Worm (Caenorhabditis elegans) whole organism, L4 larva: ENCODE results near the gene C17C3.24.

Source experiments
- D1046.2 ChIP-seq: fragments of 200-800 bp; sonication (Bioruptor generic); IDR thresholded peaks from 2 replicates; pipeline ENCODE4 v1.3.6; 2022; ENCODE audit warnings: missing genetic modification characterization, missing compliant biosample characterization
- F10B5.3 ChIP-seq: sonication (generic microtip); optimal IDR thresholded peaks from 2 replicates; lab custom pipeline; 2016; ENCODE audit warnings: mild to moderate bottlenecking, missing genetic modification characterization, missing compliant biosample characterization
- T20F7.1 ChIP-seq: fragments of 200-800 bp; sonication (Bioruptor generic); optimal IDR thresholded peaks from 2 replicates; lab custom pipeline; 2018; ENCODE audit warnings: mild to moderate bottlenecking, missing genetic modification characterization, missing compliant biosample characterization
- Y5F2A.4 ChIP-seq: fragments of 200-800 bp; sonication (Bioruptor generic); optimal IDR thresholded peaks from 2 replicates; lab custom pipeline; 2018; ENCODE audit warnings: mild to moderate bottlenecking, missing genetic modification characterization, missing compliant biosample characterization
- Y75B8A.6 ChIP-seq: fragments of 200-800 bp; sonication (Bioruptor generic); IDR thresholded peaks from 2 replicates; pipeline ENCODE4 v1.3.6; 2022; ENCODE audit warnings: missing genetic modification reagents, missing genetic modification characterization, missing compliant biosample characterization
- ZK337.2 ChIP-seq: fragments of 200-800 bp; sonication (Bioruptor generic); IDR thresholded peaks from 2 replicates; pipeline ENCODE4 v1.3.6; 2022; ENCODE audit warnings: missing genetic modification reagents, missing genetic modification characterization, missing compliant biosample characterization
- aha-1 ChIP-seq: fragments of 150-350 bp; peaks from one replicate; lab custom pipeline; 2014; ENCODE audit warnings: missing biosample characterization, missing genetic modification characterization
- ceh-44 ChIP-seq: fragments of 200-800 bp; sonication (Bioruptor generic); IDR thresholded peaks from 2 replicates; pipeline ENCODE4 v1.3.6; 2022; ENCODE audit warnings: missing genetic modification reagents, missing genetic modification characterization, missing compliant biosample characterization
- ceh-82 ChIP-seq: sonication (generic microtip); optimal IDR thresholded peaks from 2 replicates; lab custom pipeline; 2017; ENCODE audit warnings: missing biosample characterization, missing genetic modification characterization
- ces-1 ChIP-seq: fragments of 150-350 bp; sonication (generic microtip); optimal IDR thresholded peaks from 4 replicates; lab custom pipeline; 2014; ENCODE audit warnings: missing biosample characterization, missing genetic modification reagents, missing genetic modification characterization
- ctbp-1 ChIP-seq: fragments of 200-800 bp; sonication (Bioruptor generic); IDR thresholded peaks from 2 replicates; pipeline ENCODE4 v1.3.6; 2022; ENCODE audit warnings: missing genetic modification reagents, missing genetic modification characterization, missing compliant biosample characterization
- daf-12 ChIP-seq: fragments of 150-350 bp; optimal IDR thresholded peaks from 2 replicates; lab custom pipeline; 2014; ENCODE audit warnings: missing biosample characterization, missing genetic modification reagents, missing genetic modification characterization
- daf-16 ChIP-seq, 3 experiments: sonication (generic microtip); optimal IDR thresholded peaks; 2 replicates each; lab custom pipeline; 2016 to 2017; ENCODE audit warnings: missing genetic modification characterization in 3 of 3, missing genetic modification reagents in 3 of 3, mild to moderate bottlenecking in 2 of 3, missing compliant biosample characterization in 2 of 3, missing biosample characterization in 1 of 3, moderate library complexity in 1 of 3
- dmd-6 ChIP-seq: fragments of 200-800 bp; sonication (Bioruptor generic); IDR thresholded peaks from 2 replicates; pipeline ENCODE4 v1.3.6; 2022; ENCODE audit warnings: missing genetic modification reagents, missing genetic modification characterization, missing compliant biosample characterization
- dmd-8 ChIP-seq: fragments of 200-800 bp; sonication (Bioruptor generic); IDR thresholded peaks from 2 replicates; pipeline ENCODE4 v1.3.6; 2022; ENCODE audit warnings: missing genetic modification characterization, missing compliant biosample characterization
- dmd-9 ChIP-seq: fragments of 200-800 bp; sonication (Bioruptor generic); IDR thresholded peaks from 2 replicates; pipeline ENCODE4 v1.3.6; 2022; ENCODE audit warnings: missing genetic modification reagents, missing genetic modification characterization, missing compliant biosample characterization
- duxl-1 ChIP-seq: sonication (generic microtip); optimal IDR thresholded peaks from 2 replicates; lab custom pipeline; 2016; ENCODE audit warnings: mild to moderate bottlenecking, missing genetic modification characterization, moderate library complexity, missing compliant biosample characterization; ENCODE audit not compliant: poor library complexity
- dve-1 ChIP-seq: sonication (generic microtip); optimal IDR thresholded peaks from 2 replicates; lab custom pipeline; 2017; ENCODE audit warnings: antibody characterized with exemption, mild to moderate bottlenecking, missing genetic modification characterization, missing compliant biosample characterization; ENCODE audit not compliant: insufficient read depth
- gei-8 ChIP-seq: fragments of 200-800 bp; sonication (Bioruptor generic); optimal IDR thresholded peaks from 2 replicates; lab custom pipeline; 2018; ENCODE audit warnings: mild to moderate bottlenecking, missing genetic modification characterization, missing compliant biosample characterization
- hlh-11 ChIP-seq: fragments of 200-800 bp; sonication (Bioruptor generic); optimal IDR thresholded peaks from 2 replicates; lab custom pipeline; 2018; ENCODE audit warnings: mild to moderate bottlenecking, missing genetic modification characterization, missing compliant biosample characterization
- hlh-30 ChIP-seq: sonication (generic microtip); optimal IDR thresholded peaks from 2 replicates; lab custom pipeline; 2017; ENCODE audit warnings: antibody characterized with exemption, mild to moderate bottlenecking, missing genetic modification characterization, missing compliant biosample characterization; ENCODE audit not compliant: insufficient read depth
- lim-7 ChIP-seq: fragments of 200-800 bp; sonication (Bioruptor generic); IDR thresholded peaks from 2 replicates; pipeline ENCODE4 v1.3.6; 2022; ENCODE audit warnings: missing genetic modification characterization, missing compliant biosample characterization
- lin-1 ChIP-seq: fragments of 200-800 bp; sonication (Bioruptor generic); IDR thresholded peaks from 2 replicates; pipeline ENCODE4 v1.3.6; 2022; ENCODE audit warnings: missing genetic modification reagents, missing genetic modification characterization, missing compliant biosample characterization
- mxl-2 ChIP-seq: fragments of 200-800 bp; sonication (Bioruptor generic); conservative IDR thresholded peaks from 2 replicates; pipeline ENCODE4 v1.3.6; 2022; ENCODE audit warnings: missing genetic modification reagents, missing genetic modification characterization, missing compliant biosample characterization
- mxl-3 ChIP-seq: fragments of 200-800 bp; sonication (Bioruptor generic); optimal IDR thresholded peaks from 2 replicates; lab custom pipeline; 2018; ENCODE audit warnings: mild to moderate bottlenecking, missing genetic modification characterization, missing compliant biosample characterization
- nhr-10 ChIP-seq: fragments of 150-350 bp; optimal IDR thresholded peaks from 2 replicates; lab custom pipeline; 2014; ENCODE audit warnings: missing biosample characterization, missing genetic modification characterization
- nhr-237 ChIP-seq: sonication (generic microtip); optimal IDR thresholded peaks from 2 replicates; lab custom pipeline; 2017; ENCODE audit warnings: missing biosample characterization, missing genetic modification characterization
- nhr-25 ChIP-seq: sonication (generic microtip); optimal IDR thresholded peaks from 2 replicates; lab custom pipeline; 2017; ENCODE audit warnings: missing genetic modification characterization, mild to moderate bottlenecking, missing compliant biosample characterization, antibody characterized with exemption, moderate library complexity, borderline replicate concordance; ENCODE audit not compliant: insufficient read depth
- nhr-28 ChIP-seq: fragments of 150-350 bp; optimal IDR thresholded peaks from 2 replicates; lab custom pipeline; 2014; ENCODE audit warnings: missing biosample characterization, missing genetic modification characterization
- nhr-41 ChIP-seq: fragments of 200-800 bp; sonication (Bioruptor generic); IDR thresholded peaks from 2 replicates; pipeline ENCODE4 v1.3.6; 2022; ENCODE audit warnings: missing genetic modification reagents, missing genetic modification characterization, missing compliant biosample characterization
- nhr-48 ChIP-seq: sonication (generic microtip); optimal IDR thresholded peaks from 2 replicates; lab custom pipeline; 2016; ENCODE audit warnings: mild to moderate bottlenecking, missing genetic modification characterization, missing compliant biosample characterization
- nhr-6 ChIP-seq: fragments of 150-350 bp; optimal IDR thresholded peaks from 2 replicates; lab custom pipeline; 2014; ENCODE audit warnings: missing biosample characterization, missing genetic modification characterization
- nhr-77 ChIP-seq: fragments of 150-350 bp; optimal IDR thresholded peaks from 2 replicates; lab custom pipeline; 2014; ENCODE audit warnings: missing biosample characterization, missing genetic modification characterization
- pqm-1 ChIP-seq: sonication (generic microtip); optimal IDR thresholded peaks from 2 replicates; lab custom pipeline; 2017; ENCODE audit warnings: missing biosample characterization, missing genetic modification characterization
- saeg-2 ChIP-seq: fragments of 200-800 bp; sonication (Bioruptor generic); IDR thresholded peaks from 2 replicates; pipeline ENCODE4 v1.3.6; 2022; ENCODE audit warnings: missing genetic modification reagents, missing genetic modification characterization, missing compliant biosample characterization
- sdz-12 ChIP-seq: fragments of 200-800 bp; sonication (Bioruptor generic); optimal IDR thresholded peaks from 2 replicates; lab custom pipeline; 2018; ENCODE audit warnings: mild to moderate bottlenecking, missing genetic modification characterization, missing compliant biosample characterization
- skn-1 ChIP-seq: fragments of 150-350 bp; optimal IDR thresholded peaks from 2 replicates; lab custom pipeline; 2014; ENCODE audit warnings: missing biosample characterization, missing genetic modification characterization
- snpc-1.2 ChIP-seq: fragments of 200-800 bp; sonication (Bioruptor generic); IDR thresholded peaks from 2 replicates; pipeline ENCODE4 v1.3.6; 2022; ENCODE audit warnings: missing genetic modification reagents, missing genetic modification characterization, missing compliant biosample characterization
- tra-1 ChIP-seq: fragments of 200-800 bp; sonication (Bioruptor generic); IDR thresholded peaks from 2 replicates; pipeline ENCODE4 v1.3.6; 2022; ENCODE audit warnings: missing genetic modification reagents, missing genetic modification characterization, missing compliant biosample characterization
- unc-39 ChIP-seq: sonication (generic microtip); optimal IDR thresholded peaks from 2 replicates; lab custom pipeline; 2017; ENCODE audit warnings: missing biosample characterization, missing genetic modification characterization
- zag-1 ChIP-seq: fragments of 150-350 bp; optimal IDR thresholded peaks from 2 replicates; lab custom pipeline; 2014; ENCODE audit warnings: missing biosample characterization, missing genetic modification characterization
- zfp-3 ChIP-seq: fragments of 200-800 bp; sonication (Bioruptor generic); conservative IDR thresholded peaks from 2 replicates; pipeline ENCODE4 v1.3.6; 2022; ENCODE audit warnings: missing genetic modification reagents, missing genetic modification characterization, missing compliant biosample characterization
- zip-11 ChIP-seq: fragments of 200-800 bp; sonication (Bioruptor generic); IDR thresholded peaks from 2 replicates; pipeline ENCODE4 v1.3.6; 2022; ENCODE audit warnings: missing genetic modification characterization, missing compliant biosample characterization
- ztf-11 ChIP-seq: fragments of 150-350 bp; optimal IDR thresholded peaks from 2 replicates; lab custom pipeline; 2014; ENCODE audit warnings: missing biosample characterization, missing genetic modification characterization
- ztf-7 ChIP-seq: fragments of 150-350 bp; optimal IDR thresholded peaks from 2 replicates; lab custom pipeline; 2014; ENCODE audit warnings: missing biosample characterization, missing genetic modification characterization

C17C3.24 gene

ce11 chrII:5517643-5518042, 23.9 kb downstream of the C17C3.24 start, which contains the start of gene ZK177.9:
Gene ZK177.9 (minus strand): TSS chrII:5517743.
- TF ChIP-seq ceh-44 (GFP tag; lab: Robert Waterston, UW) (no peak), unc-39 (no peak), ceh-82 (tag; lab: Kevin White, UChicago) (no peak)

ce11 chrII:5515542-5515941, 26.0 kb downstream of the C17C3.24 start, which contains the start of gene ZK177.3:
Gene ZK177.3 (plus strand): TSS chrII:5515842.
- no peak for TF ChIP-seq nhr-6
- peak; percentile 40 for TF ChIP-seq pqm-1

- no peak for TF ChIP-seq nhr-48 (tag; lab: Kevin White, UChicago)
- TF ChIP-seq lin-1 (GFP tag; lab: Robert Waterston, UW), result no peak
- TF ChIP-seq aha-1 (tag; lab: Kevin White, UChicago), result peak; percentile 46
- peak; percentile 40 for TF ChIP-seq pqm-1
- no peak for TF ChIP-seq nhr-237
- TF ChIP-seq, all 104 proteins: peak for 2
Observed at ce11 chrII:5514846-5515245, 26.7 kb downstream of the C17C3.24 start, which contains the start of gene sahd-1. Gene sahd-1 (minus strand): TSS chrII:5514945.

ce11 chrII:5512473-5513097, 29.0 kb downstream of the C17C3.24 start:
- TF ChIP-seq snpc-1.2 (GFP tag; lab: Robert Waterston, UW) (no peak), ztf-7 (tag; lab: Kevin White, UChicago) (no peak), daf-12 (no peak), nhr-28 (peak; percentile 76), mxl-3 (GFP tag; lab: Kevin White, UChicago) (peak; percentile 13), Y5F2A.4 (GFP tag; lab: Kevin White, UChicago) (no peak), sdz-12 (no peak), F10B5.3 (tag; lab: Kevin White, UChicago) (no peak), nhr-25 (tag; lab: Kevin White, UChicago) (no peak), zag-1 (tag; lab: Kevin White, UChicago) (no peak), D1046.2 (GFP tag; lab: Robert Waterston, UW) (no peak), daf-16 (GFP tag; optimal IDR thresholded peaks at IDR 0.05; lab: Kevin White, UChicago) (no peak), daf-16 (tag; optimal IDR thresholded peaks at IDR 0.05; lab: Kevin White, UChicago) (peak; percentile 44), ces-1 (no peak), saeg-2 (GFP tag; lab: Robert Waterston, UW) (no peak), tra-1 (GFP tag; lab: Robert Waterston, UW) (peak; percentile 82; the same call in 1 of the 2 replicates), hlh-11 (peak; percentile 65), ctbp-1 (no peak), dmd-8 (GFP tag; lab: Robert Waterston, UW) (no peak), zip-11 (GFP tag; lab: Robert Waterston, UW) (no peak), nhr-77 (tag; lab: Kevin White, UChicago) (peak; percentile 76), nhr-41 (GFP tag; lab: Robert Waterston, UW) (no peak), pqm-1 (peak; percentile 86), duxl-1 (tag; lab: Kevin White, UChicago) (no peak), T20F7.1 (GFP tag; lab: Kevin White, UChicago) (no peak), dmd-9 (GFP tag; lab: Robert Waterston, UW) (no peak), Y75B8A.6 (GFP tag; lab: Robert Waterston, UW) (no peak), dmd-6 (GFP tag; lab: Robert Waterston, UW) (peak; percentile 94), ztf-11 (no peak), ZK337.2 (GFP tag; lab: Robert Waterston, UW) (no peak), dve-1 (tag; lab: Kevin White, UChicago) (peak; percentile 77), zfp-3 (GFP tag; lab: Robert Waterston, UW) (no peak), mxl-2 (GFP tag; lab: Robert Waterston, UW) (no peak), nhr-10 (tag; lab: Kevin White, UChicago) (no peak), hlh-30 (tag; lab: Kevin White, UChicago) (no peak), skn-1 (tag; lab: Kevin White, UChicago) (no peak), lim-7 (GFP tag; lab: Robert Waterston, UW) (no peak), gei-8 (GFP tag; lab: Kevin White, UChicago) (no peak)
